Worm (Caenorhabditis elegans): Measurements from ENCODE around the gene ZC239.17.

DNA sequence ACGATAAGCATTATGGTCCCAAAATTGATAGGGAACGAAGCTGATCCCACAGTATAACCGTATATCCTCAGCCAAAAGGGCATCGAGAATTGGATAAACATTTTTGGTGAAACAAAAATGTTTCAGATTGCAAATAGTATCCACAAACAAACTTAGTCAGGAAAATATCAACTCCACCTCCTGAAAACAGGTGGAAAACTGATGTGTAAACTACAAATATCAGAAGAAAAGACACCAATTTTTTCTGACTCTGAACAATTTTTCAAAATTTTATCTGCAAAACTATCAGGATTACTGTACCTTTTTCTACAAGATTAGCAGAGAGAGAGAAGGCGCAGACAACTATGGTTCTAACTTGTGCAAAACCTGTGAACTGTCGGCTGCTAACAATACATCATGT is 23.2 kb downstream of the ZC239.17 start, which contains the start of gene sri-53:
- TF ChIP-seq lir-3 (tag; optimal IDR thresholded peaks at IDR 0.05; ENCODE audit: poor library complexity) (no peak), fkh-4 (tag; optimal IDR thresholded peaks at IDR 0.05; ENCODE audit: borderline replicate concordance) (no peak), lin-39 (tag; optimal IDR thresholded peaks at IDR 0.05) (no peak), ztf-11 (tag; optimal IDR thresholded peaks at IDR 0.05) (no peak), lin-35 (GFP tag; optimal IDR thresholded peaks at IDR 0.05) (no peak), zag-1 (tag; optimal IDR thresholded peaks at IDR 0.05) (no peak)
